Worm (Caenorhabditis elegans) whole organism, late embryonic: ENCODE results near the gene F16G10.8.

Source experiments
- lin-11 ChIP-seq: fragments of 200-800 bp; sonication (Bioruptor generic); optimal IDR thresholded peaks from 2 replicates; lab custom pipeline; 2018; ENCODE audit warnings: mild to moderate bottlenecking, missing genetic modification characterization, missing compliant biosample characterization
- unc-86 ChIP-seq: sonication (generic microtip); optimal IDR thresholded peaks from 2 replicates; lab custom pipeline; 2016; ENCODE audit warnings: missing genetic modification characterization, missing compliant biosample characterization

DNA sequence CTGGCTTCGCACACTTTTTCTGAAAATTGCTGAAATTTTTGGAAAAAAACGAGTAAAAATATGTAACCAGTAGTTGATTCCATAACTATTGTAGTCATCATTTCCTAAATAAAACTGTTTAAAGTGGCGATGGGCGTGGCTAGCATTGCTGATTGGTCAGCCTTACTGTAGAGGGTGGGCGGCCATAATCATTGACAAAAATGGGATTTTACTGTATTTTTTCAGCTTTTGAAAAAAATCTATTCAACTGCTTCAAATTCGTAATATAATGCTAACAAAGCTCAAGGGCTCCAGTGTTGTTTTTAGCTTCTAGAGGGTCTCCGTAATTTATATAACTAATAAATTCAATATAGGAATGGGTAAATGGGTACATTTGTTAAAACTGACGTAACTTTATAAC, 3.1 kb downstream of the F16G10.8 start, which contains the start of gene F16G10.7:
- TF ChIP-seq unc-86 (tag; lab: Kevin White, UChicago) (no peak), lin-11 (no peak)
